Fruit fly (Drosophila melanogaster) Kc167 (cell line): ENCODE results near the gene CG11964.

ENCODE experiments used
- Myc ChIP-seq: fragments of >200 bp; optimal IDR thresholded peaks from 2 replicates; lab custom pipeline; 2017; ENCODE audit warnings: missing external identifiers
- Sin3A ChIP-seq: fragments of >200 bp; optimal IDR thresholded peaks from 2 replicates; lab custom pipeline; 2018; ENCODE audit warnings: missing external identifiers
- h ChIP-seq: fragments of >200 bp; optimal IDR thresholded peaks from 3 replicates; lab custom pipeline; 2018; ENCODE audit warnings: missing external identifiers
- insv ChIP-seq: fragments of >200 bp; optimal IDR thresholded peaks from 3 replicates; lab custom pipeline; 2018; ENCODE audit warnings: missing external identifiers
- psq ChIP-seq: fragments of >200 bp; optimal IDR thresholded peaks from 2 replicates; lab custom pipeline; 2017; ENCODE audit warnings: missing external identifiers
- ttk ChIP-seq: sonication (Bioruptor generic); optimal IDR thresholded peaks from 2 replicates; lab custom pipeline; 2017; ENCODE audit warnings: missing external identifiers

- TF ChIP-seq Myc (lab: Kevin White, UChicago), result no peak
- TF ChIP-seq psq (lab: Kevin White, UChicago), result no peak
- TF ChIP-seq Sin3A (lab: Kevin White, UChicago), result no peak
- TF ChIP-seq insv (lab: Kevin White, UChicago), result no peak
- TF ChIP-seq h (lab: Kevin White, UChicago), result no peak
- TF ChIP-seq ttk (lab: Kevin White, UChicago), result no peak
These were observed 39.3 kb upstream of the CG11964 start, which contains the start of gene RagA-B for dm6 chr3R:8984141-8984540.
